Worm (Caenorhabditis elegans) whole organism, L1 larva: Measurements from ENCODE around the gene del-1.

Experiments
- C04F5.9 ChIP-seq: sonication (generic microtip); optimal IDR thresholded peaks from 2 replicates; lab custom pipeline; 2016; ENCODE audit warnings: missing genetic modification characterization, missing compliant biosample characterization
- Y116A8C.19 ChIP-seq: sonication (generic microtip); optimal IDR thresholded peaks from 2 replicates; lab custom pipeline; 2016; ENCODE audit warnings: missing compliant biosample characterization, missing genetic modification characterization, borderline replicate concordance
- alr-1 ChIP-seq: fragments of 200-800 bp; sonication (Bioruptor generic); optimal IDR thresholded peaks from 2 replicates; lab custom pipeline; 2018; ENCODE audit warnings: borderline replicate concordance, mild to moderate bottlenecking, missing genetic modification characterization, missing compliant biosample characterization
- aly-2 ChIP-seq: fragments of 150-350 bp; optimal IDR thresholded peaks from 2 replicates; lab custom pipeline; 2014; ENCODE audit warnings: missing biosample characterization, missing genetic modification characterization
- ceh-63 ChIP-seq: fragments of 200-800 bp; sonication (Bioruptor generic); optimal IDR thresholded peaks from 2 replicates; lab custom pipeline; 2018; ENCODE audit warnings: mild to moderate bottlenecking, missing genetic modification characterization, missing compliant biosample characterization
- ceh-82 ChIP-seq, 3 experiments: fragments of 150-350 bp in 1 of 3; sonication (generic microtip) in 2 of 3; optimal IDR thresholded peaks; 2 replicates each; lab custom pipeline; 2014 to 2017; ENCODE audit warnings: missing biosample characterization in 3 of 3, missing genetic modification characterization in 3 of 3
- dpl-1 ChIP-seq, 3 experiments: fragments of 150-350 bp in 2 of 3; sonication (generic microtip) in 1 of 3; optimal IDR thresholded peaks; 2 replicates each; lab custom pipeline; 2014 to 2017; ENCODE audit warnings: missing biosample characterization in 3 of 3, missing genetic modification characterization in 3 of 3, missing genetic modification reagents in 3 of 3
- efl-1 ChIP-seq, 4 experiments: fragments of 150-350 bp; optimal IDR thresholded peaks in 3 of 4; peaks in 1 of 4; 1 replicate in 1 of 4; 2 replicates in 3 of 4; lab custom pipeline; 2014; ENCODE audit warnings: missing biosample characterization in 2 of 4, missing genetic modification characterization in 2 of 4, missing genetic modification reagents in 2 of 4
- efl-3 ChIP-seq: fragments of 200-800 bp; sonication (Bioruptor generic); optimal IDR thresholded peaks from 2 replicates; lab custom pipeline; 2018; ENCODE audit warnings: mild to moderate bottlenecking, missing genetic modification characterization, missing compliant biosample characterization
- egl-13 ChIP-seq: sonication (generic microtip); optimal IDR thresholded peaks from 2 replicates; lab custom pipeline; 2016; ENCODE audit warnings: missing genotype, missing genetic modification reagents, missing genetic modification characterization, missing compliant biosample characterization
- egl-27 ChIP-seq, 2 experiments: fragments of 150-350 bp in 1 of 2; sonication (generic microtip); optimal IDR thresholded peaks; 3 replicates each; lab custom pipeline; 2017 to 2018; ENCODE audit warnings: missing biosample characterization in 2 of 2, missing genetic modification characterization in 2 of 2, missing genetic modification reagents in 2 of 2
- elt-2 ChIP-seq: sonication (generic microtip); optimal IDR thresholded peaks from 2 replicates; lab custom pipeline; 2016; ENCODE audit warnings: missing genetic modification characterization, mild to moderate bottlenecking, inconsistent platforms, missing compliant biosample characterization, missing genetic modification reagents
- hlh-4 ChIP-seq: sonication (generic microtip); optimal IDR thresholded peaks from 2 replicates; lab custom pipeline; 2016; ENCODE audit warnings: mild to moderate bottlenecking, missing genetic modification characterization, missing compliant biosample characterization
- isw-1 ChIP-seq: fragments of 200-800 bp; sonication (Bioruptor generic); IDR thresholded peaks from 2 replicates; pipeline ENCODE4 v1.3.6; 2022; ENCODE audit warnings: missing genetic modification characterization, missing compliant biosample characterization
- lin-13 ChIP-seq: fragments of 150-350 bp; optimal IDR thresholded peaks from 2 replicates; lab custom pipeline; 2014; ENCODE audit warnings: missing biosample characterization, missing genetic modification reagents, missing genetic modification characterization
- lin-39 ChIP-seq: fragments of 150-350 bp; optimal IDR thresholded peaks from 2 replicates; lab custom pipeline; 2014; ENCODE audit warnings: missing biosample characterization, missing genetic modification reagents, missing genetic modification characterization
- mab-9 ChIP-seq: fragments of 200-800 bp; sonication (Bioruptor generic); IDR thresholded peaks from 2 replicates; pipeline ENCODE4 v1.3.6; 2022; ENCODE audit warnings: missing genetic modification reagents, missing genetic modification characterization, missing compliant biosample characterization
- mdl-1 ChIP-seq, 2 experiments: fragments of 150-350 bp; optimal IDR thresholded peaks; 2 replicates each; lab custom pipeline; 2014 to 2017; ENCODE audit warnings: missing biosample characterization in 2 of 2, missing genetic modification characterization in 2 of 2, inconsistent platforms in 1 of 2
- mef-2 ChIP-seq: fragments of 150-350 bp; optimal IDR thresholded peaks from 2 replicates; lab custom pipeline; 2014; ENCODE audit warnings: missing biosample characterization, missing genetic modification characterization
- nhr-12 ChIP-seq: sonication (generic microtip); optimal IDR thresholded peaks from 2 replicates; lab custom pipeline; 2017; ENCODE audit warnings: missing biosample characterization, missing genetic modification characterization
- nhr-77 ChIP-seq: fragments of 150-350 bp; optimal IDR thresholded peaks from 2 replicates; lab custom pipeline; 2014; ENCODE audit warnings: missing biosample characterization, missing genetic modification characterization
- nhr-84 ChIP-seq: sonication (generic microtip); optimal IDR thresholded peaks from 2 replicates; lab custom pipeline; 2017; ENCODE audit warnings: missing biosample characterization, missing genetic modification characterization
- nhr-85 ChIP-seq: sonication (generic microtip); peaks from one replicate; lab custom pipeline; 2016; ENCODE audit warnings: missing genetic modification characterization, inconsistent platforms, missing compliant biosample characterization
- nhr-90 ChIP-seq: sonication (generic microtip); optimal IDR thresholded peaks from 2 replicates; lab custom pipeline; 2016; ENCODE audit warnings: mild to moderate bottlenecking, missing genetic modification characterization, missing compliant biosample characterization; ENCODE audit not compliant: poor library complexity
- pax-3 ChIP-seq: fragments of 200-800 bp; sonication (Bioruptor generic); optimal IDR thresholded peaks from 2 replicates; lab custom pipeline; 2018; ENCODE audit warnings: mild to moderate bottlenecking, missing genetic modification characterization, moderate library complexity, missing compliant biosample characterization
- pqm-1 ChIP-seq: sonication (generic microtip); optimal IDR thresholded peaks from 3 replicates; lab custom pipeline; 2017; ENCODE audit warnings: missing biosample characterization, missing genetic modification characterization
- rnt-1 ChIP-seq: sonication (generic microtip); optimal IDR thresholded peaks from 2 replicates; lab custom pipeline; 2016; ENCODE audit warnings: mild to moderate bottlenecking, missing genetic modification characterization, moderate library complexity, missing compliant biosample characterization
- skn-1 ChIP-seq: fragments of 150-350 bp; optimal IDR thresholded peaks from 2 replicates; lab custom pipeline; 2014; ENCODE audit warnings: missing biosample characterization, missing genetic modification characterization
- swsn-7 ChIP-seq: sonication (generic microtip); optimal IDR thresholded peaks from 2 replicates; lab custom pipeline; 2016; ENCODE audit warnings: missing genetic modification characterization, missing compliant biosample characterization
- tbx-2 ChIP-seq: sonication (generic microtip); optimal IDR thresholded peaks from 2 replicates; lab custom pipeline; 2016; ENCODE audit warnings: missing genetic modification characterization, missing compliant biosample characterization
- unc-98 ChIP-seq: fragments of 200-800 bp; sonication (Bioruptor generic); IDR thresholded peaks from 2 replicates; pipeline ENCODE4 v1.3.6; 2022; ENCODE audit warnings: missing genetic modification characterization, missing compliant biosample characterization
- zip-4 ChIP-seq: fragments of 200-800 bp; sonication (Bioruptor generic); optimal IDR thresholded peaks from 2 replicates; lab custom pipeline; 2018; ENCODE audit warnings: mild to moderate bottlenecking, missing genetic modification characterization, moderate library complexity, missing compliant biosample characterization
- ztf-4 ChIP-seq: fragments of 150-350 bp; optimal IDR thresholded peaks from 2 replicates; lab custom pipeline; 2014; ENCODE audit warnings: missing biosample characterization, missing genetic modification characterization

The del-1 gene

DNA sequence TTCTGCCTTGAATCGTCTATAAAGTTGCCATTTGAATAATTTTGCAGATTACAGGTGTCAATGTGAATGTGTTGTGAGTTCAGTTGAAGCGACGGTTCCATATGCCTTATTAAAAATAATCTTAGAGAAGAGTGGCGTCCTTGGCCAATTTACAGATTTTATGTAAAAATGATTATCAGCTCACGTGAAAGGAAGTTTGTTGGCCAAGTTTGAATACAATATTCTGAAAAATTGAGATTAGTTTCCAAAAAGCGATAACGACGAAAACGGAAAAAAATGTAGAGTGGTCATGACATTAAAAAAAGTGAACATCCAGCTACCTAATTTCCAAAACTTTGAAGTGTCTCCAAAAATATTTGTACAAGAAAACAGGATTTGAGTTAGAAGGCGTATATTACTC, 12.8 kb upstream of the del-1 start, which contains the start of gene E02H4.5:
Gene E02H4.5, minus strand, starts transcription at position 101 of the 400 bp plus-strand sequence.
- no peak for TF ChIP-seq C04F5.9 (tag; lab: Kevin White, UChicago)
- no peak for TF ChIP-seq rnt-1 (tag; lab: Kevin White, UChicago)
- TF ChIP-seq zip-4 (GFP tag; lab: Kevin White, UChicago), result no peak
- TF ChIP-seq isw-1 (GFP tag; lab: Robert Waterston, UW), result no peak
- TF ChIP-seq unc-98 (GFP tag; lab: Robert Waterston, UW), result no peak
- TF ChIP-seq efl-3 (GFP tag; lab: Kevin White, UChicago), result no peak
- no peak for TF ChIP-seq Y116A8C.19 (tag; lab: Kevin White, UChicago)
- no peak for TF ChIP-seq mef-2 (tag; lab: Kevin White, UChicago)
- TF ChIP-seq mab-9 (GFP tag; lab: Robert Waterston, UW), result no peak

DNA sequence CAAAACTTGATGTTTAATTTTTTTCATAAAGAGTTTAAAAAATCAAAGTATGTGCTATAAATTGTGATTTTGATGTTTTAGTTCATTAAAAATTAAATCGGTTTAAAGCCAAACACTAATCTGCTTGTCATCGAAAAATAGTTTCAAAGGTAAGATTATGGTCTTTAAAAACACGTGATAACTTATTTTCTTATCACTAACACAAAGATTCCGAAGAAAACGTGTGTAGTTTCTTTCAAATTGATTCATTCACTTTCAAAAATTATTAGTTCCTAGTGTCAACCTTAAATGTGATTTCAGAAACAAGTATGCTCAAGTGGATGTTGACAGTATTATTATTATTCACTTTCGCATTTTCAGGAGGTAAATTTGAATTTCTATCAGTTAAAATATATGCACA, 11.9 kb upstream of the del-1 start, which contains the start of gene E02H4.7:
Gene E02H4.7, plus strand, starts transcription at position 301 of the 400 bp plus-strand sequence.
- TF ChIP-seq efl-3 (GFP tag; lab: Kevin White, UChicago) (no peak), tbx-2 (tag; lab: Kevin White, UChicago) (no peak), egl-27 (tag; optimal IDR thresholded peaks at IDR 0.05; lab: Kevin White, UChicago) (no peak), efl-1 (optimal IDR thresholded peaks at IDR 0.05; lab: Kevin White, UChicago) (no peak), efl-1 (GFP tag; optimal IDR thresholded peaks at IDR 0.05 in 1 of 2; lab: Kevin White, UChicago) (peak in 1 of 2 experiments; percentile 68), ceh-63 (GFP tag; lab: Kevin White, UChicago) (no peak), nhr-90 (tag; lab: Kevin White, UChicago) (no peak), swsn-7 (tag; lab: Kevin White, UChicago) (no peak), alr-1 (tag; lab: Kevin White, UChicago) (no peak), nhr-84 (tag; lab: Kevin White, UChicago) (no peak), elt-2 (tag; lab: Kevin White, UChicago) (peak; percentile 43), dpl-1 (GFP tag; optimal IDR thresholded peaks at IDR 0.05; lab: Kevin White, UChicago) (no peak), pax-3 (tag; lab: Kevin White, UChicago) (no peak)

DNA sequence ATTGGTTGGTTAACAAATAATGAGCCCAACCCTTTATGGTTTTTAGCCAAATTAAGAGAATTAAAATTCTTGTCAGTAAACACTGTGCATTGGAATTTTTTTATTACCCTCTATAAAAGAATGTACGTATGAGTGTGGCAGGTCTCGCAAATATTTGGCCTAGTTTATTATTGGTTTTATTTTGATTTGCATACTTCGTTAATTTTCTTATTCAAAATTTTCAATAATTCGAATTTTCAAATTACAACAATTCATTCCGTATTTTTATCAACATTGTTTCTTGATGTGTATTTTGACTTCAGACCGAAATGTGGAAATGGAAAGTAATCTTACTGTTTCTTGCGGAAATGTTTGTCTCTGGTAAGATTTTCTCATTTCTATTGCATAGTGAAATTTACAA, 10.2 kb upstream of the del-1 start, which contains the start of gene E02H4.4:
Gene E02H4.4, plus strand, starts transcription at position 301 of the 400 bp plus-strand sequence.
- TF ChIP-seq egl-13 (tag; lab: Kevin White, UChicago), result no peak
- TF ChIP-seq pax-3 (tag; lab: Kevin White, UChicago), result no peak
- no peak for TF ChIP-seq nhr-85
- TF ChIP-seq rnt-1 (tag; lab: Kevin White, UChicago), result no peak
- no peak for TF ChIP-seq ztf-4 (tag; lab: Kevin White, UChicago)
- TF ChIP-seq lin-39 (tag; lab: Kevin White, UChicago), result no peak
- no peak for TF ChIP-seq skn-1

DNA sequence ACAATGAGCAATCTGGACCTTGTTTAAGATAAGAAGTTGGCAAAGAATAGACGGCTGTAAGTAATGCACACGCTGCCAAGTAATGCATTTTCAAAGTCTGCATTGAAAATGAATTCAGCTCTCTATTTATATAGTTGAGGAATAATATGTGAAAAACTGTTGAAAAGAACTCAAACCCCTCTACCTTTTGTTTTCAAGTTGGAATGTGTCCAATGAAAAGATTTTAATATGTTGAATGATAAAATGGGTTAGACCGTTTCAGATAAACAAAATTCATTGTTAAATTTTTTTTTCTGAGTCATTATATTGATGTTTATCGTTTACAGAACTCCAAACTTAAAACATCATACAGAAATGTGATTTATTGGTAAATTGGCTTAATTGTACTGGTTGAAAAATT, 4.4 kb upstream of the del-1 start, which contains the start of gene E02H4.8:
Gene E02H4.8, minus strand, starts transcription at position 101 of the 400 bp plus-strand sequence.
- TF ChIP-seq nhr-77 (tag; lab: Kevin White, UChicago), result no peak
- no peak for TF ChIP-seq lin-13 (GFP tag; lab: Kevin White, UChicago)
- TF ChIP-seq mdl-1 (tag; optimal IDR thresholded peaks at IDR 0.05; lab: Kevin White, UChicago), result no peak
- no peak for TF ChIP-seq isw-1 (GFP tag; lab: Robert Waterston, UW)
- no peak for TF ChIP-seq unc-98 (GFP tag; lab: Robert Waterston, UW)
- no peak for TF ChIP-seq pqm-1 (tag; lab: Kevin White, UChicago)
- TF ChIP-seq nhr-12 (tag; lab: Kevin White, UChicago), result no peak
- no peak for TF ChIP-seq egl-13 (tag; lab: Kevin White, UChicago)
- no peak for TF ChIP-seq aly-2
- TF ChIP-seq efl-1 (optimal IDR thresholded peaks at IDR 0.05; lab: Kevin White, UChicago), result no peak
- TF ChIP-seq efl-1 (GFP tag; optimal IDR thresholded peaks at IDR 0.05 in 1 of 2; lab: Kevin White, UChicago), result no peak
- no peak for TF ChIP-seq hlh-4
- no peak for TF ChIP-seq ceh-82 (tag; optimal IDR thresholded peaks at IDR 0.05; lab: Kevin White, UChicago)
- TF ChIP-seq, all 84 proteins: peak for 0
